Worm (Caenorhabditis elegans): ENCODE results near the gene Y105C5B.1.

ce11 chrIV:15906059-15906632, 35.7 kb downstream of the Y105C5B.1 start, which contains the start of gene srv-15:
- TF ChIP-seq nhr-28 (tag; optimal IDR thresholded peaks at IDR 0.05) (no peak), fkh-10 (GFP tag; optimal IDR thresholded peaks at IDR 0.05) (no peak), lir-3 (tag; optimal IDR thresholded peaks at IDR 0.05; ENCODE audit: poor library complexity) (no peak), lsy-2 (tag; optimal IDR thresholded peaks at IDR 0.05) (no peak)
